Fruit fly (Drosophila melanogaster): ENCODE measurements around the gene CG10311.
A peak's percentile ranks its signal among the peaks of the same experiment; 100 is the strongest.

CG10311 gene

dm6 chr3R:16368288-16368687 is 11.5 kb upstream of the CG10311 start, which contains the start of gene js:
TSS of gene js (minus strand) at chr3R:16368306.
- TF ChIP-seq CG11762 (GFP tag; optimal IDR thresholded peaks at IDR 0.05; ENCODE audit: insufficient read depth) (peak; percentile 67), salr (GFP tag; optimal IDR thresholded peaks at IDR 0.05) (peak in 1 of 2 experiments; percentile 62), CG10631 (GFP tag; optimal IDR thresholded peaks at IDR 0.05) (peak; percentile 9), cyc (GFP tag; optimal IDR thresholded peaks at IDR 0.05) (no peak), lz (GFP tag; optimal IDR thresholded peaks at IDR 0.05) (no peak), eg (GFP tag; IDR thresholded peaks at IDR 0.05) (peak; percentile 62), CG8319 (GFP tag; optimal IDR thresholded peaks at IDR 0.05) (peak; percentile 24), achi (GFP tag; optimal IDR thresholded peaks at IDR 0.05) (peak; percentile 67), Gug (GFP tag; IDR thresholded peaks at IDR 0.05) (0 out of 2 replicates have a peak, but pooled peaks have one; percentile 31), CG6163 (GFP tag; IDR thresholded peaks at IDR 0.05) (peak; percentile 66; the same call in 2 of the 3 replicates), topi (GFP tag; optimal IDR thresholded peaks at IDR 0.05) (peak; percentile 44), Sox102F (GFP tag; optimal IDR thresholded peaks at IDR 0.05) (peak; percentile 50), CG8632 (GFP tag; optimal IDR thresholded peaks at IDR 0.05) (no peak), CG6276 (GFP tag; optimal IDR thresholded peaks at IDR 0.05) (peak; percentile 73), dsx (GFP tag; optimal IDR thresholded peaks at IDR 0.05; ENCODE audit: poor library complexity, severe bottlenecking) (no peak), fd59A (GFP tag; optimal IDR thresholded peaks at IDR 0.05) (no peak), CG6808 (GFP tag; optimal IDR thresholded peaks at IDR 0.05) (peak; percentile 27), Hr4 (GFP tag; optimal IDR thresholded peaks at IDR 0.05) (peak; percentile 81), acj6 (GFP tag; optimal IDR thresholded peaks at IDR 0.05) (peak; percentile 61), pdm3 (GFP tag; optimal IDR thresholded peaks at IDR 0.05) (peak; percentile 76), net (GFP tag; optimal IDR thresholded peaks at IDR 0.05) (no peak), Eip93F (GFP tag; optimal IDR thresholded peaks at IDR 0.05) (no peak), Ets96B (tag; optimal IDR thresholded peaks at IDR 0.05) (no peak), CG3032 (tag; optimal IDR thresholded peaks at IDR 0.05) (no peak), CG16779 (tag; optimal IDR thresholded peaks at IDR 0.05) (no peak), svp (GFP tag) (no peak), vri (GFP tag; optimal IDR thresholded peaks at IDR 0.05) (no peak), Smox (GFP tag; optimal IDR thresholded peaks at IDR 0.05) (peak; percentile 45), Met (GFP tag; optimal IDR thresholded peaks at IDR 0.05) (peak; percentile 53), OdsH (GFP tag; optimal IDR thresholded peaks at IDR 0.05) (peak; percentile 75), Sox14 (GFP tag; optimal IDR thresholded peaks at IDR 0.05) (peak; percentile 59), CG3919 (GFP tag; optimal IDR thresholded peaks at IDR 0.05) (peak; percentile 73), CG11294 (GFP tag; IDR thresholded peaks at IDR 0.05) (no peak), CG6792 (GFP tag; optimal IDR thresholded peaks at IDR 0.05) (no peak), Sox15 (GFP tag; optimal IDR thresholded peaks at IDR 0.05) (peak; percentile 18), CG31627 (GFP tag; optimal IDR thresholded peaks at IDR 0.05) (peak; percentile 49), esn (GFP tag; optimal IDR thresholded peaks at IDR 0.05) (no peak), Hr39 (GFP tag; optimal IDR thresholded peaks at IDR 0.05) (peak; percentile 53), Ets21C (GFP tag; optimal IDR thresholded peaks at IDR 0.05) (no peak), fd85E (GFP tag; optimal IDR thresholded peaks at IDR 0.05) (no peak), CG32006 (GFP tag; optimal IDR thresholded peaks at IDR 0.05) (peak; percentile 91), spab (GFP tag; optimal IDR thresholded peaks at IDR 0.05) (no peak), CG4318 (GFP tag; optimal IDR thresholded peaks at IDR 0.05) (peak; percentile 78), Eip78C (GFP tag) (no peak), dac (GFP tag; optimal IDR thresholded peaks at IDR 0.05) (peak; percentile 62), CG15336 (GFP tag; IDR thresholded peaks at IDR 0.05) (peak; percentile 84), CG10669 (GFP tag; optimal IDR thresholded peaks at IDR 0.05) (no peak), CG8119 (GFP tag; IDR thresholded peaks at IDR 0.05) (peak; percentile 83), CG34406 (GFP tag; optimal IDR thresholded peaks at IDR 0.05) (peak; percentile 33), fkh (GFP tag; optimal IDR thresholded peaks at IDR 0.05) (no peak), Hr38 (GFP tag; optimal IDR thresholded peaks at IDR 0.05) (no peak), Lpt (GFP tag; optimal IDR thresholded peaks at IDR 0.05) (peak; percentile 75), CG7368 (GFP tag; optimal IDR thresholded peaks at IDR 0.05) (peak; percentile 30)
